Worm (Caenorhabditis elegans): Measurements from ENCODE around the gene tag-30.

Gene tag-30

DNA sequence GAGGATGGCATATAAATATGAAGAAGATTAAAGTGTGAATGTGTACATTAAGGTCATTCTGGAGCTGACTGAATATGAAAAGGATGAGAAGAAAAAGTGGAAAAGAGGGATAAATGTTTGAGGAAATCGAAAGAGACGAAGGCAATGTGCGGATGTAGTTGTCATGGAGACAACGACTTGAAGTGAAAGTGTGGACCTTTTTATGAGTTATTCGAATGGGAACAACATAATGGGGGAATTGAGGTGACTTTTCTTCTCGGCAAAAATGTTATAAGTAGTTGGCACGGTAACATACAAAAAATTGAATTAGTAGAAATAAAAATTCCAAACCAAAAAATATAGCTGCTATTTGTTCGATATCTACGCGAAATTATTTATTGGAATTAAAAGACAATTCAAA is 53.9 kb downstream of the tag-30 start, which contains the start of gene dyf-18:
TSS of gene dyf-18 (minus strand) at position 101 of the 400 bp plus-strand sequence.
- TF ChIP-seq ceh-34 (tag; optimal IDR thresholded peaks at IDR 0.05) (no peak), madf-2 (tag; optimal IDR thresholded peaks at IDR 0.05) (no peak), ahr-1 (tag; optimal IDR thresholded peaks at IDR 0.05) (no peak), pros-1 (tag; optimal IDR thresholded peaks at IDR 0.05) (no peak), nfya-1 (tag; optimal IDR thresholded peaks at IDR 0.05) (no peak), pha-2 (tag; optimal IDR thresholded peaks at IDR 0.05) (no peak), unc-86 (tag; optimal IDR thresholded peaks at IDR 0.05) (no peak), npax-4 (tag; optimal IDR thresholded peaks at IDR 0.05) (no peak), nhr-11 (tag; optimal IDR thresholded peaks at IDR 0.05) (no peak), ceh-18 (tag; optimal IDR thresholded peaks at IDR 0.05) (no peak)
